Fruit fly (Drosophila melanogaster) whole organism, embryonic: Measurements from ENCODE around the gene CG32639.

ENCODE experiments used
- Bteb2 ChIP-seq: fragments of 200-800 bp; sonication (Bioruptor generic); optimal IDR thresholded peaks from 2 replicates; lab custom pipeline; 2016; ENCODE audit warnings: missing biosample characterization, missing genetic modification characterization
- CG10565 ChIP-seq: fragments of 200-800 bp; sonication (Bioruptor generic); optimal IDR thresholded peaks from 3 replicates; lab custom pipeline; 2016; ENCODE audit warnings: missing biosample characterization, mild to moderate bottlenecking, missing genetic modification characterization
- CG11560 ChIP-seq: fragments of 200-800 bp; sonication (Bioruptor generic); IDR thresholded peaks from 3 replicates; pipeline ENCODE4 v1.3.6; 2022; ENCODE audit warnings: missing biosample characterization, missing genetic modification characterization
- CG14014 ChIP-seq: fragments of 200-800 bp; sonication (Bioruptor generic); IDR thresholded peaks from 2 replicates; pipeline ENCODE4 v1.3.6; 2022; ENCODE audit warnings: missing biosample characterization, missing genetic modification characterization
- CG17328 ChIP-seq: fragments of 200-800 bp; sonication (Bioruptor generic); IDR thresholded peaks from 2 replicates; pipeline ENCODE4 v1.3.6; 2022; ENCODE audit warnings: missing biosample characterization, missing genetic modification characterization
- CG18599 ChIP-seq: fragments of 200-800 bp; sonication (Bioruptor generic); optimal IDR thresholded peaks from 3 replicates; lab custom pipeline; 2017; ENCODE audit warnings: missing biosample characterization, missing genetic modification characterization, mild to moderate bottlenecking, moderate library complexity, missing genetic modification reagents
- CG18764 ChIP-seq: fragments of 200-800 bp; sonication (Bioruptor generic); optimal IDR thresholded peaks from 3 replicates; lab custom pipeline; 2016; ENCODE audit warnings: missing biosample characterization, missing genetic modification characterization
- CG2678 ChIP-seq: fragments of 200-800 bp; sonication (Bioruptor generic); optimal IDR thresholded peaks from 3 replicates; lab custom pipeline; 2019; ENCODE audit warnings: missing biosample characterization, mild to moderate bottlenecking, missing genetic modification characterization, moderate library complexity
- CG31365 ChIP-seq: fragments of 200-800 bp; sonication (Bioruptor generic); optimal IDR thresholded peaks from 2 replicates; lab custom pipeline; 2018; ENCODE audit warnings: missing biosample characterization, mild to moderate bottlenecking, missing genetic modification characterization
- CG3407 ChIP-seq: fragments of 200-800 bp; sonication (Bioruptor generic); optimal IDR thresholded peaks from 2 replicates; lab custom pipeline; 2018; ENCODE audit warnings: missing biosample characterization, mild to moderate bottlenecking, missing genetic modification characterization
- CG34376 ChIP-seq: fragments of 200-800 bp; sonication (Bioruptor generic); optimal IDR thresholded peaks from 2 replicates; lab custom pipeline; 2018; ENCODE audit warnings: missing biosample characterization, mild to moderate bottlenecking, missing genetic modification characterization
- CG3838 ChIP-seq: fragments of 200-800 bp; sonication (Bioruptor generic); optimal IDR thresholded peaks from 3 replicates; lab custom pipeline; 2016; ENCODE audit warnings: missing biosample characterization, missing genetic modification characterization
- CG3995 ChIP-seq: fragments of 200-800 bp; sonication (Bioruptor generic); optimal IDR thresholded peaks from 3 replicates; lab custom pipeline; 2016; ENCODE audit warnings: missing biosample characterization, missing genetic modification characterization
- CG4328 ChIP-seq: fragments of 200-800 bp; sonication (Bioruptor generic); optimal IDR thresholded peaks from 3 replicates; lab custom pipeline; 2017; ENCODE audit warnings: missing biosample characterization, missing genetic modification reagents, missing genetic modification characterization
- CG5953 ChIP-seq: fragments of 200-800 bp; sonication (Bioruptor generic); IDR thresholded peaks from 2 replicates; pipeline ENCODE4 v1.3.6; 2022; ENCODE audit warnings: missing biosample characterization, missing genetic modification characterization
- CG6791 ChIP-seq: fragments of 200-800 bp; sonication (Bioruptor generic); IDR thresholded peaks from 3 replicates; pipeline ENCODE4 v1.3.6; 2022; ENCODE audit warnings: missing biosample characterization, missing genetic modification characterization; ENCODE audit not compliant: partially characterized antibody
- CG6854 ChIP-seq: fragments of 200-800 bp; sonication (Bioruptor generic); optimal IDR thresholded peaks from 3 replicates; lab custom pipeline; 2017; ENCODE audit warnings: missing biosample characterization, mild to moderate bottlenecking, missing genetic modification characterization
- CG7357 ChIP-seq: fragments of 200-800 bp; sonication (Bioruptor generic); IDR thresholded peaks from 3 replicates; pipeline ENCODE4 v1.3.6; 2022; ENCODE audit warnings: missing biosample characterization, missing genetic modification characterization
- CG7786 ChIP-seq: fragments of 200-800 bp; sonication (Bioruptor generic); optimal IDR thresholded peaks from 2 replicates; lab custom pipeline; 2016; ENCODE audit warnings: missing biosample characterization, missing genetic modification characterization
- D19B ChIP-seq: fragments of 200-800 bp; sonication (Bioruptor generic); optimal IDR thresholded peaks from 2 replicates; lab custom pipeline; 2017; ENCODE audit warnings: missing biosample characterization, mild to moderate bottlenecking, missing genetic modification characterization
- Dfd ChIP-seq, 2 experiments: fragments of >200 bp; optimal IDR thresholded peaks; 2 replicates each; lab custom pipeline; 2017; ENCODE audit warnings: missing biosample characterization in 2 of 2, missing genetic modification characterization in 2 of 2
- Doc2 ChIP-seq: fragments of 200-800 bp; sonication (Bioruptor generic); IDR thresholded peaks from 2 replicates; pipeline ENCODE4 v1.3.6; 2022; ENCODE audit warnings: missing biosample characterization, missing genetic modification characterization
- H2.0 ChIP-seq: fragments of 200-800 bp; sonication (Bioruptor generic); IDR thresholded peaks from 2 replicates; pipeline ENCODE4 v1.3.6; 2022; ENCODE audit warnings: missing biosample characterization, missing genetic modification characterization
- Hey ChIP-seq: fragments of 200-800 bp; sonication (Bioruptor generic); optimal IDR thresholded peaks from 3 replicates; lab custom pipeline; 2018; ENCODE audit warnings: missing biosample characterization, mild to moderate bottlenecking, missing genetic modification characterization
- Hr51 ChIP-seq, 2 experiments: fragments of 200-800 bp; sonication (Bioruptor generic); optimal IDR thresholded peaks; 2 replicates in 1 of 2; 3 replicates in 1 of 2; lab custom pipeline; 2016 to 2018; ENCODE audit warnings: missing biosample characterization in 2 of 2, missing genetic modification characterization in 2 of 2, mild to moderate bottlenecking in 1 of 2, moderate library complexity in 1 of 2
- Hr78 ChIP-seq, 2 experiments: fragments of 200-800 bp in 1 of 2; fragments of >200 bp in 1 of 2; sonication (Bioruptor generic) in 1 of 2; optimal IDR thresholded peaks; 2 replicates each; lab custom pipeline; 2017 to 2019; ENCODE audit warnings: missing biosample characterization in 2 of 2, missing genetic modification characterization in 2 of 2, mild to moderate bottlenecking in 1 of 2, moderate library complexity in 1 of 2
- Hsf ChIP-seq: fragments of 200-800 bp; sonication (Bioruptor generic); optimal IDR thresholded peaks from 3 replicates; lab custom pipeline; 2016; ENCODE audit warnings: missing biosample characterization, missing genetic modification characterization
- Mrtf ChIP-seq: fragments of 200-800 bp; sonication (Bioruptor generic); IDR thresholded peaks from 3 replicates; pipeline ENCODE4 v1.3.6; 2022; ENCODE audit warnings: missing biosample characterization, missing genetic modification characterization
- NC2α ChIP-seq: fragments of 200-800 bp; sonication (Bioruptor generic); optimal IDR thresholded peaks from 2 replicates; lab custom pipeline; 2016; ENCODE audit warnings: missing biosample characterization, missing genetic modification characterization
- Rx ChIP-seq: fragments of 200-800 bp; sonication (Bioruptor generic); IDR thresholded peaks from 2 replicates; pipeline ENCODE4 v1.3.6; 2022; ENCODE audit warnings: missing biosample characterization, missing genetic modification characterization
- Sry-δ ChIP-seq: fragments of 200-800 bp; sonication (Bioruptor generic); optimal IDR thresholded peaks from 2 replicates; lab custom pipeline; 2016; ENCODE audit warnings: missing biosample characterization, missing genetic modification characterization
- ap ChIP-seq: fragments of 200-800 bp; sonication (Bioruptor generic); IDR thresholded peaks from 2 replicates; pipeline ENCODE4 v1.3.6; 2022; ENCODE audit warnings: missing biosample characterization, missing genetic modification characterization
- ara ChIP-seq: fragments of 200-800 bp; sonication (Bioruptor generic); IDR thresholded peaks from 2 replicates; pipeline ENCODE4 v1.3.6; 2022; ENCODE audit warnings: missing biosample characterization, missing genetic modification characterization
- bab2 ChIP-seq: fragments of 200-800 bp; sonication (Bioruptor generic); optimal IDR thresholded peaks from 2 replicates; lab custom pipeline; 2016; ENCODE audit warnings: missing biosample characterization, missing genetic modification characterization
- cato ChIP-seq: fragments of 200-800 bp; sonication (Bioruptor generic); optimal IDR thresholded peaks from 2 replicates; lab custom pipeline; 2016; ENCODE audit warnings: missing biosample characterization, missing genetic modification characterization, borderline replicate concordance
- dmrt99B ChIP-seq: fragments of 200-800 bp; sonication (Bioruptor generic); optimal IDR thresholded peaks from 2 replicates; lab custom pipeline; 2018; ENCODE audit warnings: missing biosample characterization, mild to moderate bottlenecking, missing genetic modification characterization, moderate library complexity
- eyg ChIP-seq: fragments of 200-800 bp; sonication (Bioruptor generic); optimal IDR thresholded peaks from 3 replicates; lab custom pipeline; 2016; ENCODE audit warnings: missing biosample characterization, missing genetic modification characterization
- fd102C ChIP-seq: fragments of 200-800 bp; sonication (Bioruptor generic); optimal IDR thresholded peaks from 2 replicates; lab custom pipeline; 2018; ENCODE audit warnings: missing biosample characterization, mild to moderate bottlenecking, missing genetic modification characterization, moderate library complexity
- fd3F ChIP-seq: fragments of 200-800 bp; sonication (Bioruptor generic); optimal IDR thresholded peaks from 2 replicates; lab custom pipeline; 2018; ENCODE audit warnings: missing biosample characterization, mild to moderate bottlenecking, missing genetic modification characterization, moderate library complexity
- gce ChIP-seq: fragments of 200-800 bp; sonication (Bioruptor generic); IDR thresholded peaks from 3 replicates; pipeline ENCODE4 v1.3.6; 2022; ENCODE audit warnings: missing biosample characterization, missing genetic modification characterization
- grau ChIP-seq: fragments of 200-800 bp; optimal IDR thresholded peaks from 3 replicates; lab custom pipeline; 2019; ENCODE audit warnings: missing biosample characterization, mild to moderate bottlenecking, missing genetic modification characterization, moderate library complexity
- ind ChIP-seq: fragments of 200-800 bp; sonication (Bioruptor generic); optimal IDR thresholded peaks from 3 replicates; lab custom pipeline; 2016; ENCODE audit warnings: missing biosample characterization, missing genetic modification characterization
- insv ChIP-seq, 2 experiments: fragments of 200-800 bp; sonication (Bioruptor generic); optimal IDR thresholded peaks; 3 replicates each; lab custom pipeline; 2016 to 2018; ENCODE audit warnings: missing biosample characterization in 2 of 2, missing genetic modification characterization in 2 of 2
- mam ChIP-seq: fragments of 200-800 bp; sonication (Bioruptor generic); optimal IDR thresholded peaks from 3 replicates; lab custom pipeline; 2016; ENCODE audit warnings: missing biosample characterization, missing genetic modification characterization
- nom ChIP-seq: fragments of 200-800 bp; sonication (Bioruptor generic); optimal IDR thresholded peaks from 2 replicates; lab custom pipeline; 2017; ENCODE audit warnings: missing biosample characterization, missing genetic modification characterization, mild to moderate bottlenecking, moderate library complexity, missing genetic modification reagents
- sd ChIP-seq: fragments of 200-800 bp; sonication (Bioruptor generic); optimal IDR thresholded peaks from 3 replicates; lab custom pipeline; 2018; ENCODE audit warnings: missing biosample characterization, mild to moderate bottlenecking, missing genetic modification characterization, moderate library complexity
- sisA ChIP-seq: fragments of 200-800 bp; sonication (Bioruptor generic); IDR thresholded peaks from 2 replicates; pipeline ENCODE4 v1.3.6; 2022; ENCODE audit warnings: missing biosample characterization, missing genetic modification characterization
- tup ChIP-seq: fragments of 200-800 bp; sonication (Bioruptor generic); optimal IDR thresholded peaks from 2 replicates; lab custom pipeline; 2016; ENCODE audit warnings: missing biosample characterization, mild to moderate bottlenecking, missing genetic modification characterization, moderate library complexity
- twi ChIP-seq: fragments of 200-800 bp; optimal IDR thresholded peaks from 2 replicates; lab custom pipeline; 2019; ENCODE audit warnings: missing biosample characterization, mild to moderate bottlenecking, missing genetic modification characterization, moderate library complexity
- tx ChIP-seq: fragments of 200-800 bp; sonication (Bioruptor generic); optimal IDR thresholded peaks from 2 replicates; lab custom pipeline; 2016; ENCODE audit warnings: missing biosample characterization, missing genetic modification characterization
- zen2 ChIP-seq: fragments of 200-800 bp; sonication (Bioruptor generic); IDR thresholded peaks from 3 replicates; pipeline ENCODE4 v1.3.6; 2022; ENCODE audit warnings: missing biosample characterization, missing genetic modification characterization; ENCODE audit not compliant: partially characterized antibody

CG32639 gene

DNA sequence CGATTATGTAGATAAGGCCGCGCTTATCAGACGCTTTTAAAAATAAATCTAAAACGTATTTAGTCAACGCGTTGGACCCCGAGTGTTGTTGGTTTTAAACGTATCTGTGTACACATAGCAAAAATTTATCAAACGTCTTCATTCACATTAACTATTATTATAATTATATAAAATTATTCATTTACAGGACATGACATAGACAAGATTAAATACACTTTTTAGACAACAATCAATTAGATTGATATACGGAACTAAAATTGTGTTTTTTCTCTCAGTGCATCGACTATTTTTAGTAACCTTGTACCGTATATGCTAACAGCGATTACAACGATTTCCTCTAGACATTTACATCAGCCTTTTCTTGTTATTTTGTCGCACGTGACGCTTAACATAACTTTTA, 40.3 kb upstream of the CG32639 start (continued):
- TF ChIP-seq NC2α (GFP tag; lab: Kevin White, UChicago) (no peak), Hr51 (GFP tag; optimal IDR thresholded peaks at IDR 0.05; lab: Kevin White, UChicago) (peak in 1 of 2 experiments; percentile 79), CG6791 (GFP tag; lab: Robert Waterston, UW) (no peak), CG7357 (GFP tag; lab: Robert Waterston, UW) (peak; percentile 58), ind (GFP tag; lab: Kevin White, UChicago) (peak; percentile 71), H2.0 (GFP tag; lab: Robert Waterston, UW) (peak; percentile 70), sisA (GFP tag; lab: Robert Waterston, UW) (peak; percentile 52), insv (GFP tag; optimal IDR thresholded peaks at IDR 0.05; lab: Kevin White, UChicago) (no peak), Rx (GFP tag; lab: Robert Waterston, UW) (0 out of 2 replicates have a peak, but pooled peaks have one; percentile 19), ara (GFP tag; lab: Robert Waterston, UW) (peak; percentile 67), CG3995 (GFP tag; lab: Kevin White, UChicago) (no peak), CG3838 (GFP tag; lab: Kevin White, UChicago) (no peak), eyg (no peak), CG4328 (GFP tag; lab: Kevin White, UChicago) (peak; percentile 7), tx (no peak), dmrt99B (tag; lab: Kevin White, UChicago) (peak; percentile 75), D19B (peak; percentile 67), CG2678 (peak; percentile 91), CG6854 (GFP tag; lab: Kevin White, UChicago) (peak; percentile 68), nom (GFP tag; lab: Kevin White, UChicago) (no peak), Sry-δ (GFP tag; lab: Kevin White, UChicago) (no peak), CG18599 (GFP tag; lab: Kevin White, UChicago) (peak; percentile 90), twi (tag; lab: Kevin White, UChicago) (peak; percentile 13), CG5953 (GFP tag; lab: Robert Waterston, UW) (no peak), CG3407 (GFP tag; lab: Kevin White, UChicago) (no peak), Hr78 (GFP tag; optimal IDR thresholded peaks at IDR 0.05; lab: Kevin White, UChicago) (no peak), CG34376 (GFP tag; lab: Kevin White, UChicago) (peak; percentile 29), Doc2 (GFP tag; lab: Robert Waterston, UW) (no peak), fd3F (GFP tag; lab: Kevin White, UChicago) (peak; percentile 84), Mrtf (peak; percentile 37; the same call in 1 of the 3 replicates), bab2 (GFP tag; lab: Kevin White, UChicago) (no peak), Hsf (GFP tag; lab: Kevin White, UChicago) (peak; percentile 22), CG18764 (GFP tag; lab: Kevin White, UChicago) (peak; percentile 47), Dfd (GFP tag; optimal IDR thresholded peaks at IDR 0.05; lab: Kevin White, UChicago) (no peak), cato (GFP tag; lab: Kevin White, UChicago) (peak; percentile 3), sd (peak; percentile 66), tup (no peak), fd102C (GFP tag; lab: Kevin White, UChicago) (no peak), Bteb2 (GFP tag; lab: Kevin White, UChicago) (no peak), CG31365 (tag; lab: Kevin White, UChicago) (no peak), CG17328 (GFP tag; lab: Robert Waterston, UW) (peak; percentile 66), CG14014 (peak; percentile 89), ap (GFP tag; lab: Robert Waterston, UW) (no peak), CG7786 (GFP tag; lab: Kevin White, UChicago) (peak; percentile 9), zen2 (GFP tag; lab: Robert Waterston, UW) (no peak), CG10565 (GFP tag; lab: Kevin White, UChicago) (no peak), Hey (no peak), CG11560 (tag; lab: Robert Waterston, UW) (no peak), grau (peak; percentile 87), mam (GFP tag; lab: Kevin White, UChicago) (peak; percentile 33), gce (peak; percentile 56; the same call in 1 of the 3 replicates)
